Worm (Caenorhabditis elegans): ENCODE data around the gene erfa-1.

DNA sequence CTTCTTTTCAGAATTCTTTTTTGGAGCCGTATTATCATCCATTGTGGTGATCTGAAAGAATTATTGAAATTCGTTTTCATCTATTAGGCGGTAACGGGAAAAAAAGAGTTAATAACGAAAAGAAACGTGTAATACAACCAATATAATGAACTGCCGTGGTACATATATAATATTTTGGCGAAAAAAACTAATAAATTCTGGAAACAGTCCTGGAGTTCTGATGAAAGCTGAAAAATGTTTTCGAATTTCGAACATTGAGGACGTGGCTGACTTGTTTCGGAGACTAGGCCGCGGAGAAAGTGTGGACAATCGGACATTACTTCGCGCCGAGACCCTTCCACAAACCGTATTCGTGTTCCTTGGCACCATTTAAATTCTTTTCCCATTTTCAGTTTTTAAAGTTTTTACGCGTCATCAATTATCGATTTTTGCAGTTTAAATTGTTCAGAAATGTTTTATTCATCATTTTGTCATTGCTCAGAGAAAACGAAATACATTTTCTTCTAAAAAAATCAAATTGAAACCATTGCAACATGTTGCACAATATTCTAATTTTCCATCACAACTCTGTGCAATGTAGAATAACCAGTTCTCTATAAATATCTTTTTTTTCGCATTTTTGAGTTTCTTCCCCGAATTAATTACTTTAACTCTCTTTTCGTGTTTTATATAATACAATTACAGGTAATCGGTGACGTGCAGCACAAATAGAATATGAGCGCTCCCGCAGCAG lies at the start of gene erfa-1, which contains the start of gene gad-1:
- TF ChIP-seq ama-1 (optimal IDR thresholded peaks at IDR 0.05) (no peak), ets-7 (tag; optimal IDR thresholded peaks at IDR 0.05) (no peak), tbx-11 (GFP tag; IDR thresholded peaks at IDR 0.05) (no peak), flt-1 (GFP tag; IDR thresholded peaks at IDR 0.05) (no peak), aly-1 (tag; optimal IDR thresholded peaks at IDR 0.05) (no peak), sea-1 (GFP tag; conservative IDR thresholded peaks at IDR 0.05) (no peak), tra-4 (tag; optimal IDR thresholded peaks at IDR 0.05) (no peak)
